Fruit fly (Drosophila melanogaster) whole organism, embryonic: ENCODE measurements around the gene Drsl1.

ENCODE experiments used
- Atf3 ChIP-seq: fragments of 200-800 bp; sonication (Bioruptor generic); optimal IDR thresholded peaks from 3 replicates; lab custom pipeline; 2016; ENCODE audit warnings: missing biosample characterization, missing genetic modification characterization
- CG10209 ChIP-seq: fragments of 200-800 bp; sonication (Bioruptor generic); optimal IDR thresholded peaks from 3 replicates; lab custom pipeline; 2017; ENCODE audit warnings: missing biosample characterization, mild to moderate bottlenecking, missing genetic modification characterization, missing genetic modification reagents
- CG1024 ChIP-seq: fragments of 200-800 bp; sonication (Bioruptor generic); IDR thresholded peaks from 2 replicates; pipeline ENCODE4 v1.3.6; 2022; ENCODE audit warnings: missing biosample characterization, missing genetic modification characterization
- CG10959 ChIP-seq: fragments of 200-800 bp; sonication (Bioruptor generic); IDR thresholded peaks from 2 replicates; pipeline ENCODE4 v1.3.6; 2022; ENCODE audit warnings: missing biosample characterization, missing genetic modification characterization
- CG11247 ChIP-seq: fragments of 200-800 bp; sonication (Bioruptor generic); IDR thresholded peaks from 2 replicates; pipeline ENCODE4 v1.3.6; 2022; ENCODE audit warnings: missing biosample characterization, missing genetic modification characterization
- CG12104 ChIP-seq: fragments of 200-800 bp; sonication (Bioruptor generic); optimal IDR thresholded peaks from 3 replicates; lab custom pipeline; 2016; ENCODE audit warnings: missing biosample characterization, missing genetic modification characterization
- CG12391 ChIP-seq: fragments of 200-800 bp; sonication (Bioruptor generic); optimal IDR thresholded peaks from 3 replicates; lab custom pipeline; 2018; ENCODE audit warnings: missing biosample characterization, mild to moderate bottlenecking, missing genetic modification characterization, moderate library complexity
- CG13775 ChIP-seq: fragments of 200-800 bp; sonication (Bioruptor generic); optimal IDR thresholded peaks from 3 replicates; lab custom pipeline; 2017; ENCODE audit warnings: missing biosample characterization, mild to moderate bottlenecking, missing genetic modification characterization
- CG15011 ChIP-seq: fragments of 200-800 bp; sonication (Bioruptor generic); optimal IDR thresholded peaks from 3 replicates; lab custom pipeline; 2018; ENCODE audit warnings: missing biosample characterization, mild to moderate bottlenecking, missing genetic modification characterization
- CG1602 ChIP-seq: fragments of 200-800 bp; sonication (Bioruptor generic); optimal IDR thresholded peaks from 3 replicates; lab custom pipeline; 2016; ENCODE audit warnings: missing biosample characterization, missing genetic modification characterization
- CG16863 ChIP-seq: fragments of 200-800 bp; sonication (Bioruptor generic); optimal IDR thresholded peaks from 3 replicates; lab custom pipeline; 2016; ENCODE audit warnings: missing biosample characterization, missing genetic modification characterization
- CG17361 ChIP-seq: fragments of 200-800 bp; sonication (Bioruptor generic); IDR thresholded peaks from 3 replicates; pipeline ENCODE4 v1.3.6; 2022; ENCODE audit warnings: missing biosample characterization, missing genetic modification characterization
- CG2875 ChIP-seq: fragments of 200-800 bp; sonication (Bioruptor generic); optimal IDR thresholded peaks from 2 replicates; lab custom pipeline; 2017; ENCODE audit warnings: missing biosample characterization, mild to moderate bottlenecking, missing genetic modification characterization, missing genetic modification reagents
- CG33557 ChIP-seq: fragments of 200-800 bp; sonication (Bioruptor generic); optimal IDR thresholded peaks from 2 replicates; lab custom pipeline; 2019; ENCODE audit warnings: missing biosample characterization, mild to moderate bottlenecking, missing genetic modification characterization, moderate library complexity
- CG3995 ChIP-seq: fragments of 200-800 bp; sonication (Bioruptor generic); optimal IDR thresholded peaks from 3 replicates; lab custom pipeline; 2016; ENCODE audit warnings: missing biosample characterization, missing genetic modification characterization
- CG4282 ChIP-seq: fragments of 200-800 bp; sonication (Bioruptor generic); optimal IDR thresholded peaks from 2 replicates; lab custom pipeline; 2016; ENCODE audit warnings: missing biosample characterization, missing genetic modification characterization
- CG43689 ChIP-seq: fragments of 200-800 bp; sonication (Bioruptor generic); IDR thresholded peaks from 2 replicates; pipeline ENCODE4 v1.3.6; 2022; ENCODE audit warnings: missing biosample characterization, missing genetic modification characterization
- CG4730 ChIP-seq: fragments of 200-800 bp; sonication (Bioruptor generic); IDR thresholded peaks from 2 replicates; pipeline ENCODE4 v1.3.6; 2022; ENCODE audit warnings: missing biosample characterization, missing genetic modification characterization
- CG5953 ChIP-seq: fragments of 200-800 bp; sonication (Bioruptor generic); IDR thresholded peaks from 2 replicates; pipeline ENCODE4 v1.3.6; 2022; ENCODE audit warnings: missing biosample characterization, missing genetic modification characterization
- CG8359 ChIP-seq: fragments of 200-800 bp; sonication (Bioruptor generic); optimal IDR thresholded peaks from 2 replicates; lab custom pipeline; 2017; ENCODE audit warnings: missing biosample characterization, mild to moderate bottlenecking, missing genetic modification characterization, borderline replicate concordance
- CrebB ChIP-seq: fragments of 200-800 bp; sonication (Bioruptor generic); optimal IDR thresholded peaks from 3 replicates; lab custom pipeline; 2018; ENCODE audit warnings: missing biosample characterization, mild to moderate bottlenecking, missing genetic modification characterization
- Fer1 ChIP-seq: fragments of 200-800 bp; sonication (Bioruptor generic); optimal IDR thresholded peaks from 2 replicates; lab custom pipeline; 2017; ENCODE audit warnings: missing biosample characterization, mild to moderate bottlenecking, missing genetic modification characterization
- Lpt ChIP-seq: fragments of >200 bp; optimal IDR thresholded peaks from 2 replicates; lab custom pipeline; 2018; ENCODE audit warnings: missing biosample characterization, missing genetic modification characterization
- NC2β ChIP-seq: fragments of 200-800 bp; sonication (Bioruptor generic); optimal IDR thresholded peaks from 2 replicates; lab custom pipeline; 2016; ENCODE audit warnings: missing biosample characterization, missing genetic modification characterization
- Sox102F ChIP-seq: fragments of 200-800 bp; sonication (Bioruptor generic); optimal IDR thresholded peaks from 2 replicates; lab custom pipeline; 2018; ENCODE audit warnings: missing biosample characterization, mild to moderate bottlenecking, missing genetic modification characterization, moderate library complexity
- ac ChIP-seq: fragments of 200-800 bp; sonication (Bioruptor generic); optimal IDR thresholded peaks from 3 replicates; lab custom pipeline; 2017; ENCODE audit warnings: missing biosample characterization, mild to moderate bottlenecking, missing genetic modification characterization
- aop ChIP-seq: fragments of 200-800 bp; sonication (Bioruptor generic); IDR thresholded peaks from 2 replicates; pipeline ENCODE4 v1.3.6; 2022; ENCODE audit warnings: missing biosample characterization, missing genetic modification characterization
- da ChIP-seq: fragments of 200-800 bp; sonication (Bioruptor generic); optimal IDR thresholded peaks from 2 replicates; lab custom pipeline; 2016; ENCODE audit warnings: missing biosample characterization, missing genetic modification characterization
- dati ChIP-seq: fragments of 200-800 bp; sonication (Bioruptor generic); IDR thresholded peaks from 2 replicates; pipeline ENCODE4 v1.3.6; 2022; ENCODE audit warnings: missing biosample characterization, missing genetic modification characterization
- dmrt99B ChIP-seq: fragments of 200-800 bp; sonication (Bioruptor generic); optimal IDR thresholded peaks from 2 replicates; lab custom pipeline; 2018; ENCODE audit warnings: missing biosample characterization, mild to moderate bottlenecking, missing genetic modification characterization, moderate library complexity
- esg ChIP-seq: fragments of 200-800 bp; sonication (Bioruptor generic); conservative IDR thresholded peaks from 2 replicates; pipeline ENCODE4 v1.3.6; 2022; ENCODE audit warnings: missing biosample characterization, missing genetic modification characterization
- ewg ChIP-seq: fragments of 200-800 bp; sonication (Bioruptor generic); optimal IDR thresholded peaks from 3 replicates; lab custom pipeline; 2017; ENCODE audit warnings: mild to moderate bottlenecking, missing biosample characterization, missing genetic modification reagents, missing genetic modification characterization
- fd102C ChIP-seq: fragments of 200-800 bp; sonication (Bioruptor generic); optimal IDR thresholded peaks from 2 replicates; lab custom pipeline; 2018; ENCODE audit warnings: missing biosample characterization, mild to moderate bottlenecking, missing genetic modification characterization, moderate library complexity
- insv ChIP-seq, 2 experiments: fragments of 200-800 bp; sonication (Bioruptor generic); optimal IDR thresholded peaks; 3 replicates each; lab custom pipeline; 2016 to 2018; ENCODE audit warnings: missing biosample characterization in 2 of 2, missing genetic modification characterization in 2 of 2
- jumu ChIP-seq: fragments of 200-800 bp; sonication (Bioruptor generic); optimal IDR thresholded peaks from 3 replicates; lab custom pipeline; 2016; ENCODE audit warnings: missing biosample characterization, missing genetic modification characterization
- nau ChIP-seq: fragments of 200-800 bp; sonication (Bioruptor generic); optimal IDR thresholded peaks from 3 replicates; lab custom pipeline; 2017; ENCODE audit warnings: missing biosample characterization, mild to moderate bottlenecking, missing genetic modification characterization, missing genetic modification reagents
- otp ChIP-seq: fragments of 200-800 bp; sonication (Bioruptor generic); IDR thresholded peaks from 3 replicates; pipeline ENCODE4, ENCODE4 v1.3.6; 2022; ENCODE audit warnings: missing biosample characterization, missing genetic modification characterization
- pb ChIP-seq: fragments of 200-800 bp; sonication (Bioruptor generic); optimal IDR thresholded peaks from 3 replicates; lab custom pipeline; 2016; ENCODE audit warnings: missing biosample characterization, missing genetic modification characterization
- pita ChIP-seq: fragments of 200-800 bp; sonication (Bioruptor generic); optimal IDR thresholded peaks from 2 replicates; lab custom pipeline; 2017; ENCODE audit warnings: missing biosample characterization, mild to moderate bottlenecking, missing genetic modification characterization
- sens ChIP-seq: fragments of 200-800 bp; sonication (Bioruptor generic); peaks from one replicate; lab custom pipeline; 2016; ENCODE audit warnings: missing biosample characterization, missing genetic modification characterization
- slbo ChIP-seq: fragments of 200-800 bp; sonication (Bioruptor generic); IDR thresholded peaks from 2 replicates; pipeline ENCODE4 v1.3.6; 2022; ENCODE audit warnings: missing biosample characterization, missing genetic modification characterization
- sqz ChIP-seq: fragments of 200-800 bp; sonication (Bioruptor generic); optimal IDR thresholded peaks from 3 replicates; lab custom pipeline; 2018; ENCODE audit warnings: missing biosample characterization, mild to moderate bottlenecking, missing genetic modification characterization
- tna ChIP-seq: fragments of 200-800 bp; sonication (Bioruptor generic); IDR thresholded peaks from 2 replicates; pipeline ENCODE4 v1.3.6; 2022; ENCODE audit warnings: missing biosample characterization, missing genetic modification characterization; ENCODE audit not compliant: partially characterized antibody
- trh ChIP-seq: fragments of 200-800 bp; sonication (Bioruptor generic); optimal IDR thresholded peaks from 2 replicates; lab custom pipeline; 2016; ENCODE audit warnings: missing biosample characterization, missing genetic modification characterization
- tup ChIP-seq: fragments of 200-800 bp; sonication (Bioruptor generic); optimal IDR thresholded peaks from 2 replicates; lab custom pipeline; 2016; ENCODE audit warnings: missing biosample characterization, mild to moderate bottlenecking, missing genetic modification characterization, moderate library complexity
- tx ChIP-seq: fragments of 200-800 bp; sonication (Bioruptor generic); optimal IDR thresholded peaks from 2 replicates; lab custom pipeline; 2016; ENCODE audit warnings: missing biosample characterization, missing genetic modification characterization
- vfl ChIP-seq: fragments of 200-800 bp; sonication (Bioruptor generic); optimal IDR thresholded peaks from 2 replicates; lab custom pipeline; 2016; ENCODE audit warnings: missing biosample characterization, missing genetic modification characterization
- wek ChIP-seq: fragments of 200-800 bp; sonication (Bioruptor generic); optimal IDR thresholded peaks from 3 replicates; lab custom pipeline; 2018; ENCODE audit warnings: missing biosample characterization, mild to moderate bottlenecking, missing genetic modification characterization, moderate library complexity
- zfh1 ChIP-seq: fragments of 200-800 bp; sonication (Bioruptor generic); IDR thresholded peaks from 3 replicates; pipeline ENCODE4 v1.3.6; 2022; ENCODE audit warnings: missing biosample characterization, missing genetic modification characterization

Gene Drsl1

DNA sequence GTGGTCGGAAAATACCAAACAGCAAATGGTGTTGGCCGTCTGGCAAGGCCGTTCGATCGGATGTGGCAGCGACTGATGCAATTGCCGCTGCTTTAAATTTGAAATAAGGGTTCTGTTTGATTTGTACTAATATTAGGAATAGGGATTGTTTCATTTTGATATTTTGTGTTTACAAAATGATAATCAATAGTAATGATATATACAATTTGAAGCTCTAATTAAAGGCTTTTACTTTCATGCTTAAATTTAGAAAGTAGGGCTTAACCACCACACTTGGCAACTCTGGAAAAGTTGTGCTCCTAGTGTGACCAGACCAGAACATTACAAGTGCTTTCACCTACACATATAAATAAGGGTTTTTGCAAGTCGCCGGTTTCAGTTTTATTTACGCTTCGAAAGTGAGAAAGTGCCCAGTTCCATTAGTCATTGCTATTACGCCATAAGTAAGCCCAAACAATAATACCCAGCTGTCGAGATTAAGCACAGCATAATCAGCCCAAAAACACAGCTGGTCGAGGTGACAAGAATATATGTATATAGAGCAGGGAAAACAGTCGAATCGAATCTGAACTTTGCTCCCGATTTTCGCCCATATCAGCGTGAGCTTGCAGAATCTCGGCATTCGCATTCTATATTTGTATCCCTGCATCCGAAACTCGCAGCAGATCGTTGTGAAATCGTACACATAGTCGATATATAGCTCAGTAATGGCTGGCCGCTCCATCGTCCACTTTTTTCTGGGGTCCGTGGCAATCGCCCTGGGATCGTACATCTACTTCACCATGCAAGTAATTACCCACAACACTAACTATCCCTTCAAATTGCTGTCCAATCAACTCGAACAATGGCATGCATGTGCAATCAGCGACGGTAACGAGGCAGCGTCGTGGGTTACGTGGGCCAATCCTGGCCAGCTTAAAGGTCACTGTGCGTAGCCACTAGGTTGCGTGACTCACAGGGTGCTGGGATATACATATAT, 9.4 kb downstream of the Drsl1 start, which contains the start of gene Gtpx (continued):
- TF ChIP-seq zfh1 (GFP tag; lab: Robert Waterston, UW) (no peak), CG4730 (GFP tag; lab: Robert Waterston, UW) (no peak), Sox102F (GFP tag; lab: Kevin White, UChicago) (no peak), CG33557 (GFP tag; lab: Kevin White, UChicago) (no peak), dati (GFP tag; lab: Robert Waterston, UW) (no peak), CG10959 (GFP tag; lab: Robert Waterston, UW) (no peak), trh (GFP tag; lab: Kevin White, UChicago) (no peak), vfl (GFP tag; lab: Kevin White, UChicago) (peak; percentile 9), sens (GFP tag; lab: Kevin White, UChicago) (peak; percentile 91), CG11247 (GFP tag; lab: Robert Waterston, UW) (no peak), Lpt (GFP tag; lab: Kevin White, UChicago) (no peak), da (GFP tag; lab: Kevin White, UChicago) (no peak), Fer1 (GFP tag; lab: Kevin White, UChicago) (no peak), pita (GFP tag; lab: Kevin White, UChicago) (no peak), CG17361 (peak; percentile 66; the same call in 2 of the 3 replicates), CG12104 (GFP tag; lab: Kevin White, UChicago) (no peak), sqz (no peak), Atf3 (GFP tag; lab: Kevin White, UChicago) (peak; percentile 12), otp (GFP tag; lab: Robert Waterston, UW) (no peak), CG3995 (GFP tag; lab: Kevin White, UChicago) (peak; percentile 21), nau (GFP tag; lab: Kevin White, UChicago) (no peak), jumu (GFP tag; lab: Kevin White, UChicago) (peak; percentile 25), CG2875 (GFP tag; lab: Kevin White, UChicago) (no peak), ewg (GFP tag; lab: Kevin White, UChicago) (peak; percentile 6), CG43689 (GFP tag; lab: Robert Waterston, UW) (no peak), CG12391 (tag; lab: Kevin White, UChicago) (peak; percentile 70), CG5953 (GFP tag; lab: Robert Waterston, UW) (no peak), CG16863 (GFP tag; lab: Kevin White, UChicago) (no peak), CG15011 (no peak), fd102C (GFP tag; lab: Kevin White, UChicago) (no peak), CG8359 (GFP tag; lab: Kevin White, UChicago) (no peak), tna (GFP tag; lab: Robert Waterston, UW) (no peak), pb (GFP tag; lab: Kevin White, UChicago) (no peak), CG4282 (GFP tag; lab: Kevin White, UChicago) (no peak), slbo (GFP tag; lab: Robert Waterston, UW) (peak; percentile 64), esg (GFP tag; lab: Robert Waterston, UW) (no peak), CG1602 (peak; percentile 6), CG10209 (GFP tag; lab: Kevin White, UChicago) (peak; percentile 25), dmrt99B (tag; lab: Kevin White, UChicago) (no peak), tx (GFP tag; lab: Kevin White, UChicago) (peak; percentile 40), CG1024 (GFP tag; lab: Robert Waterston, UW) (peak; percentile 17; the same call in 1 of the 2 replicates), tup (GFP tag; lab: Kevin White, UChicago) (no peak), CrebB (no peak), aop (GFP tag; lab: Robert Waterston, UW) (no peak), wek (GFP tag; lab: Kevin White, UChicago) (no peak), insv (GFP tag; optimal IDR thresholded peaks at IDR 0.05; lab: Kevin White, UChicago) (no peak), CG13775 (GFP tag; lab: Kevin White, UChicago) (peak; percentile 48), NC2β (GFP tag; lab: Kevin White, UChicago) (peak; percentile 39), ac (GFP tag; lab: Kevin White, UChicago) (no peak)
